Fruit fly (Drosophila melanogaster): ENCODE measurements around the gene CG5399.

Gene CG5399

dm6 chr3R:15665962-15666361, 29.1 kb upstream of the CG5399 start, which contains the start of gene pxb:
pxb (plus strand) TSS chr3R:15666183.
- no peak for TF ChIP-seq h (optimal IDR thresholded peaks at IDR 0.05)
- no peak for TF ChIP-seq ttk (optimal IDR thresholded peaks at IDR 0.05)
- TF ChIP-seq Myc (optimal IDR thresholded peaks at IDR 0.05) = no peak
- TF ChIP-seq insv (optimal IDR thresholded peaks at IDR 0.05) = no peak
- no peak for TF ChIP-seq Sin3A (optimal IDR thresholded peaks at IDR 0.05)
- no peak for TF ChIP-seq psq (optimal IDR thresholded peaks at IDR 0.05)

- TF ChIP-seq Sin3A (optimal IDR thresholded peaks at IDR 0.05) (no peak), insv (optimal IDR thresholded peaks at IDR 0.05) (no peak), psq (optimal IDR thresholded peaks at IDR 0.05) (no peak)
Observed at dm6 chr3R:15666900-15667507, 28.0 kb upstream of the CG5399 start.

dm6 chr3R:15668863-15669491, 26.1 kb upstream of the CG5399 start:
- TF ChIP-seq psq (optimal IDR thresholded peaks at IDR 0.05) = no peak
- no peak for TF ChIP-seq Sin3A (optimal IDR thresholded peaks at IDR 0.05)
- TF ChIP-seq h (optimal IDR thresholded peaks at IDR 0.05) = no peak
- no peak for TF ChIP-seq insv (optimal IDR thresholded peaks at IDR 0.05)
- TF ChIP-seq ttk (optimal IDR thresholded peaks at IDR 0.05) = no peak
- TF ChIP-seq Myc (optimal IDR thresholded peaks at IDR 0.05) = no peak

dm6 chr3R:15670559-15670958, 24.5 kb upstream of the CG5399 start:
- TF ChIP-seq Myc (optimal IDR thresholded peaks at IDR 0.05) = no peak
- no peak for TF ChIP-seq h (optimal IDR thresholded peaks at IDR 0.05)
- no peak for TF ChIP-seq Sin3A (optimal IDR thresholded peaks at IDR 0.05)
- no peak for TF ChIP-seq psq (optimal IDR thresholded peaks at IDR 0.05)
- no peak for TF ChIP-seq ttk (optimal IDR thresholded peaks at IDR 0.05)

dm6 chr3R:15672302-15672701, 22.7 kb upstream of the CG5399 start:
- TF ChIP-seq h (optimal IDR thresholded peaks at IDR 0.05) (no peak), psq (optimal IDR thresholded peaks at IDR 0.05) (no peak), ttk (optimal IDR thresholded peaks at IDR 0.05) (no peak), Myc (optimal IDR thresholded peaks at IDR 0.05) (no peak), insv (optimal IDR thresholded peaks at IDR 0.05) (no peak), Sin3A (optimal IDR thresholded peaks at IDR 0.05) (no peak)

- TF ChIP-seq insv (optimal IDR thresholded peaks at IDR 0.05) (no peak), ttk (optimal IDR thresholded peaks at IDR 0.05) (no peak), h (optimal IDR thresholded peaks at IDR 0.05) (no peak), Myc (optimal IDR thresholded peaks at IDR 0.05) (no peak), Sin3A (optimal IDR thresholded peaks at IDR 0.05) (no peak), psq (optimal IDR thresholded peaks at IDR 0.05) (no peak)
Observed at dm6 chr3R:15673248-15673647, 21.8 kb upstream of the CG5399 start.

- TF ChIP-seq h (optimal IDR thresholded peaks at IDR 0.05) = no peak
- TF ChIP-seq psq (optimal IDR thresholded peaks at IDR 0.05) = no peak
- TF ChIP-seq ttk (optimal IDR thresholded peaks at IDR 0.05) = no peak
- no peak for TF ChIP-seq Sin3A (optimal IDR thresholded peaks at IDR 0.05)
- no peak for TF ChIP-seq Myc (optimal IDR thresholded peaks at IDR 0.05)
Observed at dm6 chr3R:15676186-15677073, 18.6 kb upstream of the CG5399 start.

- TF ChIP-seq Myc (optimal IDR thresholded peaks at IDR 0.05) (no peak), psq (optimal IDR thresholded peaks at IDR 0.05) (no peak), h (optimal IDR thresholded peaks at IDR 0.05) (no peak), ttk (optimal IDR thresholded peaks at IDR 0.05) (no peak), Sin3A (optimal IDR thresholded peaks at IDR 0.05) (no peak), insv (optimal IDR thresholded peaks at IDR 0.05) (no peak)
Observed at dm6 chr3R:15677074-15677409, 18.0 kb upstream of the CG5399 start.

- TF ChIP-seq psq (optimal IDR thresholded peaks at IDR 0.05) = no peak
- no peak for TF ChIP-seq Myc (optimal IDR thresholded peaks at IDR 0.05)
- no peak for TF ChIP-seq ttk (optimal IDR thresholded peaks at IDR 0.05)
- no peak for TF ChIP-seq h (optimal IDR thresholded peaks at IDR 0.05)
- no peak for TF ChIP-seq insv (optimal IDR thresholded peaks at IDR 0.05)
- TF ChIP-seq Sin3A (optimal IDR thresholded peaks at IDR 0.05) = no peak
Observed at dm6 chr3R:15677550-15677973, 17.5 kb upstream of the CG5399 start.

dm6 chr3R:15678765-15679514, 16.1 kb upstream of the CG5399 start:
- no peak for TF ChIP-seq insv (optimal IDR thresholded peaks at IDR 0.05)
- no peak for TF ChIP-seq Myc (optimal IDR thresholded peaks at IDR 0.05)
- TF ChIP-seq ttk (optimal IDR thresholded peaks at IDR 0.05) = no peak
- no peak for TF ChIP-seq psq (optimal IDR thresholded peaks at IDR 0.05)
- TF ChIP-seq Sin3A (optimal IDR thresholded peaks at IDR 0.05) = no peak
- TF ChIP-seq h (optimal IDR thresholded peaks at IDR 0.05) = no peak

dm6 chr3R:15679989-15680388, 15.1 kb upstream of the CG5399 start:
- no peak for TF ChIP-seq psq (optimal IDR thresholded peaks at IDR 0.05)
- no peak for TF ChIP-seq Myc (optimal IDR thresholded peaks at IDR 0.05)
- TF ChIP-seq Sin3A (optimal IDR thresholded peaks at IDR 0.05) = no peak
- no peak for TF ChIP-seq h (optimal IDR thresholded peaks at IDR 0.05)
- TF ChIP-seq insv (optimal IDR thresholded peaks at IDR 0.05) = no peak
- TF ChIP-seq ttk (optimal IDR thresholded peaks at IDR 0.05) = no peak

- TF ChIP-seq insv (optimal IDR thresholded peaks at IDR 0.05) (no peak), Sin3A (optimal IDR thresholded peaks at IDR 0.05) (no peak), h (optimal IDR thresholded peaks at IDR 0.05) (no peak), ttk (optimal IDR thresholded peaks at IDR 0.05) (no peak), Myc (optimal IDR thresholded peaks at IDR 0.05) (no peak), psq (optimal IDR thresholded peaks at IDR 0.05) (no peak)
Observed at dm6 chr3R:15680666-15681065, 14.4 kb upstream of the CG5399 start.
